Worm (Caenorhabditis elegans): ENCODE results near the gene abts-3.

Gene abts-3

DNA sequence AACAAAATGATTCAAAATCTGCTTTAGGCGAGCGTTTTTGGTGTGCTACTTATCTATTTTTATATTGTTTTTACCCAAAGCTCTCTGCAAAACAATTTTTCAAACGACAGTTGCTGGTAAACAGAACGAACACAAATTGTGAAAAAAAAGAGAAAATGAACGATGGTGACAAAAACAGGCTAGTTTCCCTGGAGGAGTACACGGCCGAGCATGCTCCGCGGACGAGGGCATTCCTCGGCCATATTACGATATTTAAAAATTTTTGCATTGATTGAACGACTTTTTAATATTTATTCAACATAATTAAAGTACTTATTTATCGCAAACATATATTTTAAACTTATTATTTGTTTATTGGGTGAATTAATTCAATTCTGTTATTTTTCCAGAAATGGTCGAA, 35.3 kb upstream of the abts-3 start, which contains the start of the genes tpp-2 and rbbp-5 (continued):
- 0 out of 2 replicates have a peak, but pooled peaks have one; percentile 33 for TF ChIP-seq mab-9 (GFP tag; IDR thresholded peaks at IDR 0.05)
- TF ChIP-seq mep-1 (tag; optimal IDR thresholded peaks at IDR 0.05): peak; percentile 42
- no peak for TF ChIP-seq tlp-1 (tag; optimal IDR thresholded peaks at IDR 0.05)
- peak; percentile 45 for TF ChIP-seq pax-3 (tag; optimal IDR thresholded peaks at IDR 0.05)
- no peak for TF ChIP-seq ceh-63 (GFP tag; optimal IDR thresholded peaks at IDR 0.05)
- peak; percentile 72 for TF ChIP-seq skn-1 (tag; optimal IDR thresholded peaks at IDR 0.05)
- TF ChIP-seq unc-62 (GFP tag; optimal IDR thresholded peaks at IDR 0.05): no peak
- TF ChIP-seq lin-13 (GFP tag; optimal IDR thresholded peaks at IDR 0.05): peak; percentile 21
- TF ChIP-seq ztf-4 (tag; optimal IDR thresholded peaks at IDR 0.05): no peak
- TF ChIP-seq snpc-4 (tag; optimal IDR thresholded peaks at IDR 0.05): no peak
- no peak for TF ChIP-seq mef-2 (tag; optimal IDR thresholded peaks at IDR 0.05)
- TF ChIP-seq ceh-90 (tag; optimal IDR thresholded peaks at IDR 0.05): peak; percentile 80
- TF ChIP-seq ama-1 (optimal IDR thresholded peaks at IDR 0.05): no peak
- TF ChIP-seq nhr-47 (tag; optimal IDR thresholded peaks at IDR 0.05): no peak
- peak; percentile 63 to 73 for TF ChIP-seq lsy-2 (tag; optimal IDR thresholded peaks at IDR 0.05)
- no peak for TF ChIP-seq sptf-1 (tag; optimal IDR thresholded peaks at IDR 0.05)
- TF ChIP-seq lin-35 (GFP tag; optimal IDR thresholded peaks at IDR 0.05): peak; percentile 60 to 71
- no peak for TF ChIP-seq hlh-17 (GFP tag; optimal IDR thresholded peaks at IDR 0.05; ENCODE audit: borderline replicate concordance)
- no peak for TF ChIP-seq vab-15 (tag; optimal IDR thresholded peaks at IDR 0.05)
- TF ChIP-seq nhr-76 (tag; optimal IDR thresholded peaks at IDR 0.05): no peak
- TF ChIP-seq efl-1 (optimal IDR thresholded peaks at IDR 0.05): peak; percentile 70 to 75
- TF ChIP-seq efl-1 (GFP tag; optimal IDR thresholded peaks at IDR 0.05 in 1 of 2): peak; percentile 71 to 96
- no peak for TF ChIP-seq aha-1 (tag; optimal IDR thresholded peaks at IDR 0.05)
- no peak; the same call in 1 of the 2 replicates for TF ChIP-seq isw-1 (GFP tag; IDR thresholded peaks at IDR 0.05)
- no peak for TF ChIP-seq elt-2 (tag; optimal IDR thresholded peaks at IDR 0.05)
- TF ChIP-seq Y116A8C.19 (tag; optimal IDR thresholded peaks at IDR 0.05; ENCODE audit: borderline replicate concordance): no peak
- TF ChIP-seq nhr-85 (tag): peak; percentile 82
- TF ChIP-seq ceh-88 (GFP tag; IDR thresholded peaks at IDR 0.05): no peak
- no peak for TF ChIP-seq unc-130 (tag; optimal IDR thresholded peaks at IDR 0.05)
- TF ChIP-seq nhr-77 (tag; optimal IDR thresholded peaks at IDR 0.05): no peak
- no peak for TF ChIP-seq alr-1 (tag; optimal IDR thresholded peaks at IDR 0.05; ENCODE audit: borderline replicate concordance)
- TF ChIP-seq pag-3 (tag; optimal IDR thresholded peaks at IDR 0.05; ENCODE audit: borderline replicate concordance, insufficient read depth): no peak
- peak in 1 of 2 experiments; percentile 82 for TF ChIP-seq ztf-11 (tag; optimal IDR thresholded peaks at IDR 0.05)
- TF ChIP-seq nhr-84 (tag; optimal IDR thresholded peaks at IDR 0.05): no peak
- TF ChIP-seq hpl-2 (GFP tag; optimal IDR thresholded peaks at IDR 0.05): no peak
- no peak for TF ChIP-seq fos-1 (tag; optimal IDR thresholded peaks at IDR 0.05)
- no peak for TF ChIP-seq ceh-8 (GFP tag; optimal IDR thresholded peaks at IDR 0.05)
- peak; percentile 33 to 52 (median 42) for TF ChIP-seq ceh-82 (tag; optimal IDR thresholded peaks at IDR 0.05)
- peak; percentile 53 for TF ChIP-seq fkh-8 (tag; optimal IDR thresholded peaks at IDR 0.05)
- TF ChIP-seq mdl-1 (tag; optimal IDR thresholded peaks at IDR 0.05): no peak
- TF ChIP-seq fkh-4 (tag; optimal IDR thresholded peaks at IDR 0.05; ENCODE audit: borderline replicate concordance): peak; percentile 66
- TF ChIP-seq sup-37 (GFP tag; optimal IDR thresholded peaks at IDR 0.05): no peak
- TF ChIP-seq unc-98 (GFP tag; IDR thresholded peaks at IDR 0.05): no peak
- TF ChIP-seq dpl-1 (GFP tag; optimal IDR thresholded peaks at IDR 0.05): peak; percentile 53 to 75 (median 67)
- no peak for TF ChIP-seq ets-5 (GFP tag; IDR thresholded peaks at IDR 0.05)
- TF ChIP-seq zag-1 (tag; optimal IDR thresholded peaks at IDR 0.05): no peak
- peak; percentile 42 for TF ChIP-seq egl-13 (tag; optimal IDR thresholded peaks at IDR 0.05)
- TF ChIP-seq irx-1 (tag; optimal IDR thresholded peaks at IDR 0.05): peak; percentile 58
- peak; percentile 94 for TF ChIP-seq rnt-1 (tag; optimal IDR thresholded peaks at IDR 0.05)

All from whole organism, L1 larva.